Fruit fly (Drosophila melanogaster) whole organism, embryonic: ENCODE measurements around the gene PH4alphaSG2.

ENCODE experiments used
- Awh ChIP-seq: fragments of 200-800 bp; sonication (Bioruptor generic); IDR thresholded peaks from 2 replicates; pipeline ENCODE4, ENCODE4 v1.3.6; 2022; ENCODE audit warnings: missing biosample characterization, missing genetic modification characterization
- CG10147 ChIP-seq: fragments of 200-800 bp; sonication (Bioruptor generic); optimal IDR thresholded peaks from 2 replicates; lab custom pipeline; 2019; ENCODE audit warnings: missing biosample characterization, mild to moderate bottlenecking, missing genetic modification characterization, moderate library complexity
- CG10366 ChIP-seq: fragments of 200-800 bp; sonication (Bioruptor generic); IDR thresholded peaks from 2 replicates; pipeline ENCODE4 v1.3.6; 2022; ENCODE audit warnings: missing biosample characterization, missing genetic modification characterization
- CG10979 ChIP-seq: fragments of 200-800 bp; sonication (Bioruptor generic); optimal IDR thresholded peaks from 2 replicates; lab custom pipeline; 2018; ENCODE audit warnings: missing biosample characterization, mild to moderate bottlenecking, missing genetic modification characterization, moderate library complexity
- CG11085 ChIP-seq: fragments of 200-800 bp; sonication (Bioruptor generic); IDR thresholded peaks from 2 replicates; pipeline ENCODE4 v1.3.6; 2022; ENCODE audit warnings: missing biosample characterization, missing genetic modification characterization
- CG11723 ChIP-seq: fragments of 200-800 bp; sonication (Bioruptor generic); optimal IDR thresholded peaks from 2 replicates; lab custom pipeline; 2017; ENCODE audit warnings: missing biosample characterization, mild to moderate bottlenecking, missing genetic modification characterization
- CG12391 ChIP-seq: fragments of 200-800 bp; sonication (Bioruptor generic); optimal IDR thresholded peaks from 3 replicates; lab custom pipeline; 2018; ENCODE audit warnings: missing biosample characterization, mild to moderate bottlenecking, missing genetic modification characterization, moderate library complexity
- CG15011 ChIP-seq: fragments of 200-800 bp; sonication (Bioruptor generic); optimal IDR thresholded peaks from 3 replicates; lab custom pipeline; 2018; ENCODE audit warnings: missing biosample characterization, mild to moderate bottlenecking, missing genetic modification characterization
- CG1603 ChIP-seq: fragments of 200-800 bp; sonication (Bioruptor generic); optimal IDR thresholded peaks from 2 replicates; lab custom pipeline; 2019; ENCODE audit warnings: missing biosample characterization, mild to moderate bottlenecking, missing genetic modification characterization, moderate library complexity
- CG17359 ChIP-seq: fragments of 200-800 bp; sonication (Bioruptor generic); optimal IDR thresholded peaks from 3 replicates; lab custom pipeline; 2018; ENCODE audit warnings: missing biosample characterization, mild to moderate bottlenecking, missing genetic modification characterization, moderate library complexity
- CG17361 ChIP-seq: fragments of 200-800 bp; sonication (Bioruptor generic); IDR thresholded peaks from 3 replicates; pipeline ENCODE4 v1.3.6; 2022; ENCODE audit warnings: missing biosample characterization, missing genetic modification characterization
- CG17385 ChIP-seq: fragments of 200-800 bp; sonication (Bioruptor generic); optimal IDR thresholded peaks from 3 replicates; lab custom pipeline; 2018; ENCODE audit warnings: missing biosample characterization, mild to moderate bottlenecking, missing genetic modification characterization
- CG2889 ChIP-seq: fragments of 200-800 bp; sonication (Bioruptor generic); IDR thresholded peaks from 3 replicates; pipeline ENCODE4 v1.3.6; 2022; ENCODE audit warnings: missing biosample characterization, missing genetic modification characterization
- CG31224 ChIP-seq: fragments of 200-800 bp; sonication (Bioruptor generic); IDR thresholded peaks from 2 replicates; pipeline ENCODE4 v1.3.6; 2022; ENCODE audit warnings: missing biosample characterization, missing genetic modification characterization
- CG32532 ChIP-seq: fragments of 200-800 bp; sonication (Bioruptor generic); IDR thresholded peaks from 2 replicates; pipeline ENCODE4 v1.3.6; 2022; ENCODE audit warnings: missing biosample characterization, missing genetic modification characterization
- CG43689 ChIP-seq: fragments of 200-800 bp; sonication (Bioruptor generic); IDR thresholded peaks from 2 replicates; pipeline ENCODE4 v1.3.6; 2022; ENCODE audit warnings: missing biosample characterization, missing genetic modification characterization
- CG6254 ChIP-seq: fragments of 200-800 bp; sonication (Bioruptor generic); optimal IDR thresholded peaks from 3 replicates; lab custom pipeline; 2017; ENCODE audit warnings: mild to moderate bottlenecking, missing biosample characterization, missing genetic modification reagents, missing genetic modification characterization
- CG7839 ChIP-seq: fragments of 200-800 bp; sonication (Bioruptor generic); optimal IDR thresholded peaks from 3 replicates; lab custom pipeline; 2018; ENCODE audit warnings: missing biosample characterization, mild to moderate bottlenecking, missing genetic modification characterization, moderate library complexity
- CG7928 ChIP-seq: fragments of 200-800 bp; sonication (Bioruptor generic); optimal IDR thresholded peaks from 2 replicates; lab custom pipeline; 2017; ENCODE audit warnings: missing biosample characterization, mild to moderate bottlenecking, missing genetic modification characterization
- CoRest ChIP-seq: fragments of 200-800 bp; sonication (Bioruptor generic); optimal IDR thresholded peaks from 3 replicates; lab custom pipeline; 2018; ENCODE audit warnings: missing biosample characterization, mild to moderate bottlenecking, missing genetic modification characterization, moderate library complexity
- Dek ChIP-seq: fragments of 200-800 bp; sonication (Bioruptor generic); optimal IDR thresholded peaks from 3 replicates; lab custom pipeline; 2019; ENCODE audit warnings: missing biosample characterization, mild to moderate bottlenecking, missing genetic modification characterization, moderate library complexity
- HmgD ChIP-seq: fragments of 200-800 bp; sonication (Bioruptor generic); optimal IDR thresholded peaks from 3 replicates; lab custom pipeline; 2016; ENCODE audit warnings: missing biosample characterization, missing genetic modification characterization
- Hmr ChIP-seq: fragments of 200-800 bp; sonication (Bioruptor generic); optimal IDR thresholded peaks from 3 replicates; lab custom pipeline; 2017; ENCODE audit warnings: mild to moderate bottlenecking, missing biosample characterization, missing genetic modification reagents, missing genetic modification characterization
- Hr78 ChIP-seq, 2 experiments: fragments of 200-800 bp in 1 of 2; fragments of >200 bp in 1 of 2; sonication (Bioruptor generic) in 1 of 2; optimal IDR thresholded peaks; 2 replicates each; lab custom pipeline; 2017 to 2019; ENCODE audit warnings: missing biosample characterization in 2 of 2, missing genetic modification characterization in 2 of 2, mild to moderate bottlenecking in 1 of 2, moderate library complexity in 1 of 2
- Hsf ChIP-seq: fragments of 200-800 bp; sonication (Bioruptor generic); optimal IDR thresholded peaks from 3 replicates; lab custom pipeline; 2016; ENCODE audit warnings: missing biosample characterization, missing genetic modification characterization
- Lhr ChIP-seq: fragments of 200-800 bp; sonication (Bioruptor generic); optimal IDR thresholded peaks from 3 replicates; lab custom pipeline; 2017; ENCODE audit warnings: mild to moderate bottlenecking, missing biosample characterization, missing genetic modification reagents, missing genetic modification characterization
- Lim3 ChIP-seq: fragments of 200-800 bp; sonication (Bioruptor generic); IDR thresholded peaks from 2 replicates; pipeline ENCODE4 v1.3.6; 2022; ENCODE audit warnings: missing biosample characterization, missing genetic modification characterization
- Med ChIP-seq: fragments of 200-800 bp; sonication (Bioruptor generic); peaks from one replicate; lab custom pipeline; 2016; ENCODE audit warnings: missing biosample characterization, missing genetic modification characterization, mild to moderate bottlenecking, inconsistent platforms, moderate library complexity
- Pdp1 ChIP-seq, 2 experiments: fragments of 200-800 bp; sonication (Bioruptor generic); optimal IDR thresholded peaks; 3 replicates each; lab custom pipeline; 2016; ENCODE audit warnings: missing biosample characterization in 2 of 2, missing genetic modification characterization in 2 of 2, mild to moderate bottlenecking in 1 of 2, moderate library complexity in 1 of 2
- Ssrp ChIP-seq: fragments of 200-800 bp; sonication (Bioruptor generic); optimal IDR thresholded peaks from 2 replicates; lab custom pipeline; 2018; ENCODE audit warnings: missing biosample characterization, mild to moderate bottlenecking, missing genetic modification characterization, moderate library complexity
- Xrp1 ChIP-seq: fragments of 200-800 bp; sonication (Bioruptor generic); IDR thresholded peaks from 2 replicates; pipeline ENCODE4 v1.3.6; 2022; ENCODE audit warnings: missing biosample characterization, missing genetic modification characterization
- YL-1 ChIP-seq: fragments of 200-800 bp; sonication (Bioruptor generic); optimal IDR thresholded peaks from 3 replicates; lab custom pipeline; 2017; ENCODE audit warnings: missing biosample characterization, mild to moderate bottlenecking, missing genetic modification characterization
- btn ChIP-seq: fragments of 200-800 bp; sonication (Bioruptor generic); optimal IDR thresholded peaks from 2 replicates; lab custom pipeline; 2016; ENCODE audit warnings: missing biosample characterization, missing genetic modification characterization
- chif ChIP-seq, 2 experiments: fragments of 200-800 bp; sonication (Bioruptor generic); optimal IDR thresholded peaks; 3 replicates each; lab custom pipeline; 2016; ENCODE audit warnings: missing biosample characterization in 2 of 2, missing genetic modification characterization in 2 of 2
- chinmo ChIP-seq: fragments of 200-800 bp; sonication (Bioruptor generic); IDR thresholded peaks from 4 replicates; pipeline ENCODE4 v1.3.6; 2022; ENCODE audit warnings: missing biosample characterization, missing genetic modification characterization; ENCODE audit not compliant: partially characterized antibody
- crp ChIP-seq, 2 experiments: fragments of 200-800 bp; sonication (Bioruptor generic); optimal IDR thresholded peaks; 2 replicates in 1 of 2; 3 replicates in 1 of 2; lab custom pipeline; 2017; ENCODE audit warnings: missing biosample characterization in 2 of 2, missing genetic modification characterization in 2 of 2, mild to moderate bottlenecking in 1 of 2, moderate library complexity in 1 of 2
- dysf ChIP-seq: fragments of 200-800 bp; sonication (Bioruptor generic); IDR thresholded peaks from 3 replicates; pipeline ENCODE4 v1.3.6; 2022; ENCODE audit warnings: missing biosample characterization, missing genetic modification characterization
- en ChIP-seq: fragments of 200-800 bp; sonication (Bioruptor generic); optimal IDR thresholded peaks from 2 replicates; lab custom pipeline; 2016; ENCODE audit warnings: missing biosample characterization, missing genetic modification characterization
- fd96Cb ChIP-seq: fragments of 200-800 bp; sonication (Bioruptor generic); optimal IDR thresholded peaks from 2 replicates; lab custom pipeline; 2018; ENCODE audit warnings: missing biosample characterization, mild to moderate bottlenecking, missing genetic modification characterization, moderate library complexity
- gcm2 ChIP-seq: fragments of 200-800 bp; sonication (Bioruptor generic); optimal IDR thresholded peaks from 2 replicates; lab custom pipeline; 2016; ENCODE audit warnings: missing biosample characterization, missing genetic modification characterization
- gem ChIP-seq: fragments of 200-800 bp; sonication (Bioruptor generic); optimal IDR thresholded peaks from 2 replicates; lab custom pipeline; 2019; ENCODE audit warnings: missing biosample characterization, mild to moderate bottlenecking, missing genetic modification characterization, moderate library complexity
- gro ChIP-seq: fragments of 200-800 bp; sonication (Bioruptor generic); optimal IDR thresholded peaks from 2 replicates; lab custom pipeline; 2016; ENCODE audit warnings: missing biosample characterization, missing genetic modification characterization
- lbe ChIP-seq: fragments of 200-800 bp; sonication (Bioruptor generic); optimal IDR thresholded peaks from 2 replicates; lab custom pipeline; 2016; ENCODE audit warnings: missing biosample characterization, mild to moderate bottlenecking, missing genetic modification characterization
- pan ChIP-seq, 4 experiments: fragments of >200 bp in 3 of 4; fragments of 200-800 bp in 1 of 4; sonication (Bioruptor generic) in 1 of 4; optimal IDR thresholded peaks in 3 of 4; IDR thresholded peaks in 1 of 4; 2 replicates each; pipeline versions ENCODE4 v1.3.6 to Lab custom; 2017 to 2022; ENCODE audit warnings: missing biosample characterization in 2 of 4, missing genetic modification characterization in 2 of 4, mixed read lengths in 1 of 4
- pb ChIP-seq: fragments of 200-800 bp; sonication (Bioruptor generic); optimal IDR thresholded peaks from 3 replicates; lab custom pipeline; 2016; ENCODE audit warnings: missing biosample characterization, missing genetic modification characterization
- pho ChIP-seq: fragments of 200-800 bp; sonication (Bioruptor generic); optimal IDR thresholded peaks from 2 replicates; lab custom pipeline; 2016; ENCODE audit warnings: missing biosample characterization, missing genetic modification characterization
- rib ChIP-seq: fragments of 200-800 bp; sonication (Bioruptor generic); IDR thresholded peaks from 2 replicates; pipeline ENCODE4 v1.3.6; 2022; ENCODE audit warnings: missing biosample characterization, missing genetic modification characterization
- salm ChIP-seq: fragments of 200-800 bp; sonication (Bioruptor generic); optimal IDR thresholded peaks from 2 replicates; lab custom pipeline; 2018; ENCODE audit warnings: missing biosample characterization, mild to moderate bottlenecking, missing genetic modification characterization
- sqz ChIP-seq: fragments of 200-800 bp; sonication (Bioruptor generic); optimal IDR thresholded peaks from 3 replicates; lab custom pipeline; 2018; ENCODE audit warnings: missing biosample characterization, mild to moderate bottlenecking, missing genetic modification characterization
- zfh2 ChIP-seq: fragments of 200-800 bp; sonication (Bioruptor generic); optimal IDR thresholded peaks from 2 replicates; lab custom pipeline; 2016; ENCODE audit warnings: missing biosample characterization, missing genetic modification characterization

The PH4alphaSG2 gene

dm6 chr3R:30536432-30536831, 46.6 kb downstream of the PH4alphaSG2 start (continued):
- TF ChIP-seq lbe (GFP tag; lab: Kevin White, UChicago): no peak
- no peak for TF ChIP-seq CG10979
- no peak for TF ChIP-seq fd96Cb (tag; lab: Kevin White, UChicago)
- no peak for TF ChIP-seq pan (optimal IDR thresholded peaks at IDR 0.05; lab: Kevin White, UChicago)
- no peak for TF ChIP-seq pan (GFP tag; optimal IDR thresholded peaks at IDR 0.05 in 1 of 2, IDR thresholded peaks at IDR 0.05 in 1 of 2)
- no peak for TF ChIP-seq Ssrp (tag; lab: Kevin White, UChicago)
- TF ChIP-seq crp (GFP tag; optimal IDR thresholded peaks at IDR 0.05; lab: Kevin White, UChicago): no peak
- no peak for TF ChIP-seq YL-1
- TF ChIP-seq sqz (GFP tag; lab: Kevin White, UChicago): no peak
- TF ChIP-seq CG43689 (GFP tag; lab: Robert Waterston, UW): no peak
- TF ChIP-seq btn (GFP tag; lab: Kevin White, UChicago): no peak
- TF ChIP-seq CG17385 (GFP tag; lab: Kevin White, UChicago): peak; percentile 8
- peak; percentile 19 for TF ChIP-seq CG12391 (tag; lab: Kevin White, UChicago)
- TF ChIP-seq CG32532 (GFP tag; lab: Robert Waterston, UW): no peak; the same call in 1 of the 2 replicates
- no peak for TF ChIP-seq CG17359
- TF ChIP-seq CG2889 (GFP tag; lab: Robert Waterston, UW): no peak
- no peak for TF ChIP-seq Dek (tag; lab: Kevin White, UChicago)
- TF ChIP-seq Lim3 (GFP tag; lab: Robert Waterston, UW): no peak
- 0 out of 3 replicates have a peak, but pooled peaks have one; percentile 26 for TF ChIP-seq CG17361 (GFP tag; lab: Robert Waterston, UW)
- no peak for TF ChIP-seq Lhr (GFP tag; lab: Kevin White, UChicago)
- peak; percentile 26 for TF ChIP-seq CoRest (tag; lab: Kevin White, UChicago)
- no peak for TF ChIP-seq rib (GFP tag; lab: Robert Waterston, UW)
- TF ChIP-seq pb (GFP tag; lab: Kevin White, UChicago): no peak
- no peak for TF ChIP-seq CG11085 (GFP tag; lab: Robert Waterston, UW)
- peak; percentile 18 for TF ChIP-seq Hsf (GFP tag; lab: Kevin White, UChicago)
- peak; percentile 13; the same call in 1 of the 2 replicates for TF ChIP-seq CG10366 (GFP tag; lab: Robert Waterston, UW)
- no peak for TF ChIP-seq CG10147
- TF ChIP-seq zfh2 (GFP tag; lab: Kevin White, UChicago): no peak
- peak; percentile 22; the same call in 1 of the 2 replicates for TF ChIP-seq CG31224 (GFP tag; lab: Robert Waterston, UW)
- TF ChIP-seq CG7839 (tag; lab: Kevin White, UChicago): peak; percentile 32
- no peak for TF ChIP-seq gcm2 (GFP tag; lab: Kevin White, UChicago)
- no peak for TF ChIP-seq CG11723 (GFP tag; lab: Kevin White, UChicago)
- TF ChIP-seq dysf (GFP tag; lab: Robert Waterston, UW): peak; percentile 61; the same call in 2 of the 3 replicates
- TF ChIP-seq gem: peak; percentile 57
- TF ChIP-seq Hr78 (GFP tag; optimal IDR thresholded peaks at IDR 0.05; lab: Kevin White, UChicago): no peak
- TF ChIP-seq Xrp1: no peak

dm6 chr3R:30536919-30537318, 47.0 kb downstream of the PH4alphaSG2 start:
- TF ChIP-seq CG15011 (GFP tag; lab: Kevin White, UChicago) (no peak), CG1603 (tag; lab: Kevin White, UChicago) (no peak), HmgD (GFP tag; lab: Kevin White, UChicago) (no peak), chif (GFP tag; optimal IDR thresholded peaks at IDR 0.05; lab: Kevin White, UChicago) (no peak), Awh (GFP tag; lab: Robert Waterston, UW) (no peak), chinmo (GFP tag; lab: Robert Waterston, UW) (0 out of 4 replicates have a peak, but pooled peaks have one; percentile 57), gro (no peak), en (no peak), Hmr (GFP tag; lab: Kevin White, UChicago) (peak; percentile 23), CG7928 (no peak), Med (peak; percentile 68), salm (tag; lab: Kevin White, UChicago) (no peak), CG6254 (GFP tag; lab: Kevin White, UChicago) (no peak), Pdp1 (GFP tag; optimal IDR thresholded peaks at IDR 0.05; lab: Kevin White, UChicago) (peak in 1 of 2 experiments; percentile 52), CG11723 (GFP tag; lab: Kevin White, UChicago) (no peak), pho (GFP tag; lab: Kevin White, UChicago) (no peak)
